Fruit fly (Drosophila melanogaster): ENCODE data around the gene dnc.

DNA sequence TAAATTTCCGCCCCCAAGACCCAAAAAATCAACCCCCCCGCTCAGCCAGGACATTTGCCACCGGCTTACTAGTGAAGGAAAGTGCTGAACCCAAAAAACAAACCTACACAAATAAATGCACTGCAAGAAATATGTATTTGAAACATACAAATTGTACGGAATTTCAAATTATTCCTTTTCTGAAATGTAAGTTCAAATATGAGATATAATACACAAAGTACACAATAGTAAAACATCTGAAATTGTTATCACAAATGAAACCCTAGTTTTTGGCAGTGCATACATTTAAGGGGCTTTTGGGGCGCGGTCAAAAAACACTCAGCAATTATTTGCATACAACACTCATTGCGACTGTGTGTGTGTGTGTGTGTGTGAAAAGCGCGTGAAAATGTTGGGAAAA is 17.5 kb downstream of the dnc start:
- no peak for TF ChIP-seq sage (GFP tag; optimal IDR thresholded peaks at IDR 0.05)
- no peak for TF ChIP-seq Jra (GFP tag; optimal IDR thresholded peaks at IDR 0.05)
- no peak for TF ChIP-seq pan (optimal IDR thresholded peaks at IDR 0.05)
- TF ChIP-seq psq (GFP tag; optimal IDR thresholded peaks at IDR 0.05) = no peak
- no peak for TF ChIP-seq dl (GFP tag; optimal IDR thresholded peaks at IDR 0.05; ENCODE audit: insufficient read depth in 1 of 2, partially characterized antibody in 2 of 2)
- TF ChIP-seq Mio (GFP tag; optimal IDR thresholded peaks at IDR 0.05) = no peak
- no peak for TF ChIP-seq CG9705 (GFP tag; optimal IDR thresholded peaks at IDR 0.05)
- no peak for TF ChIP-seq lola (GFP tag; optimal IDR thresholded peaks at IDR 0.05)
- TF ChIP-seq h (GFP tag; optimal IDR thresholded peaks at IDR 0.05) = no peak
- no peak for TF ChIP-seq usp (GFP tag; optimal IDR thresholded peaks at IDR 0.05)
- TF ChIP-seq Myc (optimal IDR thresholded peaks at IDR 0.05) = no peak

All from whole organism, wandering third instar larva.